Worm (Caenorhabditis elegans) whole organism, L4 larva: ENCODE data around the gene F20D1.3.

Experiments used
- D1046.2 ChIP-seq: fragments of 200-800 bp; sonication (Bioruptor generic); IDR thresholded peaks from 2 replicates; pipeline ENCODE4 v1.3.6; 2022; ENCODE audit warnings: missing genetic modification characterization, missing compliant biosample characterization
- F10B5.3 ChIP-seq: sonication (generic microtip); optimal IDR thresholded peaks from 2 replicates; lab custom pipeline; 2016; ENCODE audit warnings: mild to moderate bottlenecking, missing genetic modification characterization, missing compliant biosample characterization
- T20F7.1 ChIP-seq: fragments of 200-800 bp; sonication (Bioruptor generic); optimal IDR thresholded peaks from 2 replicates; lab custom pipeline; 2018; ENCODE audit warnings: mild to moderate bottlenecking, missing genetic modification characterization, missing compliant biosample characterization
- T26A8.4 ChIP-seq: fragments of 200-800 bp; sonication (Bioruptor generic); IDR thresholded peaks from 2 replicates; pipeline ENCODE4 v1.3.6; 2022; ENCODE audit warnings: missing genetic modification characterization, missing compliant biosample characterization
- Y5F2A.4 ChIP-seq: fragments of 200-800 bp; sonication (Bioruptor generic); optimal IDR thresholded peaks from 2 replicates; lab custom pipeline; 2018; ENCODE audit warnings: mild to moderate bottlenecking, missing genetic modification characterization, missing compliant biosample characterization
- Y75B8A.6 ChIP-seq: fragments of 200-800 bp; sonication (Bioruptor generic); IDR thresholded peaks from 2 replicates; pipeline ENCODE4 v1.3.6; 2022; ENCODE audit warnings: missing genetic modification reagents, missing genetic modification characterization, missing compliant biosample characterization
- aha-1 ChIP-seq: fragments of 150-350 bp; peaks from one replicate; lab custom pipeline; 2014; ENCODE audit warnings: missing biosample characterization, missing genetic modification characterization
- ama-1 ChIP-seq: fragments of 150-350 bp; optimal IDR thresholded peaks from 2 replicates; lab custom pipeline; 2014; ENCODE audit warnings: inconsistent platforms, mixed read lengths
- ces-1 ChIP-seq: fragments of 150-350 bp; sonication (generic microtip); optimal IDR thresholded peaks from 4 replicates; lab custom pipeline; 2014; ENCODE audit warnings: missing biosample characterization, missing genetic modification reagents, missing genetic modification characterization
- cey-2 ChIP-seq: sonication (generic microtip); optimal IDR thresholded peaks from 3 replicates; lab custom pipeline; 2017; ENCODE audit warnings: missing genetic modification characterization, mild to moderate bottlenecking, missing compliant biosample characterization, antibody characterized with exemption, borderline replicate concordance; ENCODE audit not compliant: insufficient read depth
- ctbp-1 ChIP-seq: fragments of 200-800 bp; sonication (Bioruptor generic); IDR thresholded peaks from 2 replicates; pipeline ENCODE4 v1.3.6; 2022; ENCODE audit warnings: missing genetic modification reagents, missing genetic modification characterization, missing compliant biosample characterization
- daf-16 ChIP-seq, 3 experiments: sonication (generic microtip); optimal IDR thresholded peaks; 2 replicates each; lab custom pipeline; 2016 to 2017; ENCODE audit warnings: missing genetic modification characterization in 3 of 3, missing genetic modification reagents in 3 of 3, mild to moderate bottlenecking in 2 of 3, missing compliant biosample characterization in 2 of 3, missing biosample characterization in 1 of 3, moderate library complexity in 1 of 3
- dmd-6 ChIP-seq: fragments of 200-800 bp; sonication (Bioruptor generic); IDR thresholded peaks from 2 replicates; pipeline ENCODE4 v1.3.6; 2022; ENCODE audit warnings: missing genetic modification reagents, missing genetic modification characterization, missing compliant biosample characterization
- dmd-9 ChIP-seq: fragments of 200-800 bp; sonication (Bioruptor generic); IDR thresholded peaks from 2 replicates; pipeline ENCODE4 v1.3.6; 2022; ENCODE audit warnings: missing genetic modification reagents, missing genetic modification characterization, missing compliant biosample characterization
- dpl-1 ChIP-seq: fragments of 150-350 bp; optimal IDR thresholded peaks from 2 replicates; lab custom pipeline; 2014; ENCODE audit warnings: missing biosample characterization, missing genetic modification reagents, missing genetic modification characterization
- dve-1 ChIP-seq: sonication (generic microtip); optimal IDR thresholded peaks from 2 replicates; lab custom pipeline; 2017; ENCODE audit warnings: antibody characterized with exemption, mild to moderate bottlenecking, missing genetic modification characterization, missing compliant biosample characterization; ENCODE audit not compliant: insufficient read depth
- fkh-10 ChIP-seq: fragments of 150-350 bp; optimal IDR thresholded peaks from 2 replicates; lab custom pipeline; 2014; ENCODE audit warnings: missing biosample characterization, missing genetic modification reagents, missing genetic modification characterization
- hif-1 ChIP-seq, 2 experiments: sonication (generic microtip); optimal IDR thresholded peaks; 2 replicates each; lab custom pipeline; 2016 to 2017; ENCODE audit warnings: missing compliant biosample characterization in 2 of 2, missing genetic modification characterization in 2 of 2, missing genetic modification reagents in 2 of 2, missing genotype in 2 of 2, mild to moderate bottlenecking in 1 of 2
- hlh-11 ChIP-seq: fragments of 200-800 bp; sonication (Bioruptor generic); optimal IDR thresholded peaks from 2 replicates; lab custom pipeline; 2018; ENCODE audit warnings: mild to moderate bottlenecking, missing genetic modification characterization, missing compliant biosample characterization
- hlh-30 ChIP-seq: sonication (generic microtip); optimal IDR thresholded peaks from 2 replicates; lab custom pipeline; 2017; ENCODE audit warnings: antibody characterized with exemption, mild to moderate bottlenecking, missing genetic modification characterization, missing compliant biosample characterization; ENCODE audit not compliant: insufficient read depth
- hmg-1.1 ChIP-seq: fragments of 200-800 bp; sonication (Bioruptor generic); IDR thresholded peaks from 2 replicates; pipeline ENCODE4 v1.3.6; 2022; ENCODE audit warnings: missing genetic modification reagents, missing genetic modification characterization, missing compliant biosample characterization
- jun-1 ChIP-seq: fragments of 150-350 bp; optimal IDR thresholded peaks from 2 replicates; lab custom pipeline; 2014; ENCODE audit warnings: missing biosample characterization, missing genetic modification reagents, missing genetic modification characterization
- lin-13 ChIP-seq: fragments of 150-350 bp; optimal IDR thresholded peaks from 2 replicates; lab custom pipeline; 2014; ENCODE audit warnings: missing biosample characterization, missing genetic modification reagents, missing genetic modification characterization
- lin-15B ChIP-seq: fragments of 150-350 bp; sonication (generic microtip); optimal IDR thresholded peaks from 3 replicates; lab custom pipeline; 2014; ENCODE audit warnings: missing biosample characterization, missing genetic modification characterization
- lin-38 ChIP-seq: fragments of 200-800 bp; sonication (Bioruptor generic); IDR thresholded peaks from 2 replicates; pipeline ENCODE4 v1.3.6; 2022; ENCODE audit warnings: missing genetic modification reagents, missing genetic modification characterization, missing compliant biosample characterization
- lir-3 ChIP-seq: sonication (generic microtip); optimal IDR thresholded peaks from 2 replicates; lab custom pipeline; 2016; ENCODE audit warnings: mild to moderate bottlenecking, missing genetic modification characterization, missing compliant biosample characterization
- lsy-2 ChIP-seq, 2 experiments: fragments of 150-350 bp in 1 of 2; sonication (generic microtip) in 1 of 2; optimal IDR thresholded peaks; 2 replicates each; lab custom pipeline; 2014 to 2017; ENCODE audit warnings: missing biosample characterization in 2 of 2, missing genetic modification characterization in 2 of 2
- mdl-1 ChIP-seq, 2 experiments: fragments of 150-350 bp in 1 of 2; sonication (generic microtip) in 1 of 2; optimal IDR thresholded peaks; 2 replicates each; lab custom pipeline; 2014 to 2017; ENCODE audit warnings: missing biosample characterization in 2 of 2, missing genetic modification characterization in 2 of 2
- mdt-29 ChIP-seq: fragments of 200-800 bp; sonication (Bioruptor generic); IDR thresholded peaks from 2 replicates; pipeline ENCODE4 v1.3.6; 2022; ENCODE audit warnings: missing genetic modification reagents, missing genetic modification characterization, missing compliant biosample characterization
- mep-1 ChIP-seq: fragments of 150-350 bp; sonication (generic microtip); optimal IDR thresholded peaks from 3 replicates; lab custom pipeline; 2014; ENCODE audit warnings: missing biosample characterization, missing genetic modification characterization
- mes-2 ChIP-seq: sonication (generic microtip); optimal IDR thresholded peaks from 2 replicates; lab custom pipeline; 2016; ENCODE audit warnings: missing genotype, mild to moderate bottlenecking, missing genetic modification characterization, missing compliant biosample characterization; ENCODE audit not compliant: poor library complexity, severe bottlenecking
- mxl-2 ChIP-seq: fragments of 200-800 bp; sonication (Bioruptor generic); conservative IDR thresholded peaks from 2 replicates; pipeline ENCODE4 v1.3.6; 2022; ENCODE audit warnings: missing genetic modification reagents, missing genetic modification characterization, missing compliant biosample characterization
- mxl-3 ChIP-seq: fragments of 200-800 bp; sonication (Bioruptor generic); optimal IDR thresholded peaks from 2 replicates; lab custom pipeline; 2018; ENCODE audit warnings: mild to moderate bottlenecking, missing genetic modification characterization, missing compliant biosample characterization
- nhr-11 ChIP-seq: fragments of 150-350 bp; optimal IDR thresholded peaks from 2 replicates; lab custom pipeline; 2014; ENCODE audit warnings: missing biosample characterization, missing genetic modification characterization
- nhr-25 ChIP-seq: sonication (generic microtip); optimal IDR thresholded peaks from 2 replicates; lab custom pipeline; 2017; ENCODE audit warnings: missing genetic modification characterization, mild to moderate bottlenecking, missing compliant biosample characterization, antibody characterized with exemption, moderate library complexity, borderline replicate concordance; ENCODE audit not compliant: insufficient read depth
- nhr-28 ChIP-seq: fragments of 150-350 bp; optimal IDR thresholded peaks from 2 replicates; lab custom pipeline; 2014; ENCODE audit warnings: missing biosample characterization, missing genetic modification characterization
- nhr-48 ChIP-seq: sonication (generic microtip); optimal IDR thresholded peaks from 2 replicates; lab custom pipeline; 2016; ENCODE audit warnings: mild to moderate bottlenecking, missing genetic modification characterization, missing compliant biosample characterization
- nhr-6 ChIP-seq: fragments of 150-350 bp; optimal IDR thresholded peaks from 2 replicates; lab custom pipeline; 2014; ENCODE audit warnings: missing biosample characterization, missing genetic modification characterization
- nhr-76 ChIP-seq: fragments of 150-350 bp; optimal IDR thresholded peaks from 2 replicates; lab custom pipeline; 2014; ENCODE audit warnings: missing biosample characterization, missing genetic modification characterization
- nhr-77 ChIP-seq: fragments of 150-350 bp; optimal IDR thresholded peaks from 2 replicates; lab custom pipeline; 2014; ENCODE audit warnings: missing biosample characterization, missing genetic modification characterization
- rbr-2 ChIP-seq: sonication (generic microtip); optimal IDR thresholded peaks from 2 replicates; lab custom pipeline; 2016; ENCODE audit warnings: missing genotype, missing genetic modification characterization, missing compliant biosample characterization
- sdz-12 ChIP-seq: fragments of 200-800 bp; sonication (Bioruptor generic); optimal IDR thresholded peaks from 2 replicates; lab custom pipeline; 2018; ENCODE audit warnings: mild to moderate bottlenecking, missing genetic modification characterization, missing compliant biosample characterization
- spr-1 ChIP-seq: sonication (generic microtip); optimal IDR thresholded peaks from 2 replicates; lab custom pipeline; 2016; ENCODE audit warnings: mild to moderate bottlenecking, missing genetic modification characterization, missing compliant biosample characterization
- unc-62 ChIP-seq, 3 experiments: fragments of 150-350 bp in 1 of 3; sonication (generic microtip); optimal IDR thresholded peaks in 2 of 3; peaks in 1 of 3; 1 replicate in 1 of 3; 2 replicates in 2 of 3; lab custom pipeline; 2014 to 2017; ENCODE audit warnings: missing biosample characterization in 3 of 3, missing genetic modification characterization in 3 of 3, missing genetic modification reagents in 3 of 3, missing genotype in 1 of 3
- vab-7 ChIP-seq: fragments of 200-800 bp; sonication (Bioruptor generic); IDR thresholded peaks from 2 replicates; pipeline ENCODE4 v1.3.6; 2022; ENCODE audit warnings: missing genetic modification reagents, missing genetic modification characterization, missing compliant biosample characterization
- ztf-7 ChIP-seq: fragments of 150-350 bp; optimal IDR thresholded peaks from 2 replicates; lab custom pipeline; 2014; ENCODE audit warnings: missing biosample characterization, missing genetic modification characterization

F20D1.3 gene

DNA sequence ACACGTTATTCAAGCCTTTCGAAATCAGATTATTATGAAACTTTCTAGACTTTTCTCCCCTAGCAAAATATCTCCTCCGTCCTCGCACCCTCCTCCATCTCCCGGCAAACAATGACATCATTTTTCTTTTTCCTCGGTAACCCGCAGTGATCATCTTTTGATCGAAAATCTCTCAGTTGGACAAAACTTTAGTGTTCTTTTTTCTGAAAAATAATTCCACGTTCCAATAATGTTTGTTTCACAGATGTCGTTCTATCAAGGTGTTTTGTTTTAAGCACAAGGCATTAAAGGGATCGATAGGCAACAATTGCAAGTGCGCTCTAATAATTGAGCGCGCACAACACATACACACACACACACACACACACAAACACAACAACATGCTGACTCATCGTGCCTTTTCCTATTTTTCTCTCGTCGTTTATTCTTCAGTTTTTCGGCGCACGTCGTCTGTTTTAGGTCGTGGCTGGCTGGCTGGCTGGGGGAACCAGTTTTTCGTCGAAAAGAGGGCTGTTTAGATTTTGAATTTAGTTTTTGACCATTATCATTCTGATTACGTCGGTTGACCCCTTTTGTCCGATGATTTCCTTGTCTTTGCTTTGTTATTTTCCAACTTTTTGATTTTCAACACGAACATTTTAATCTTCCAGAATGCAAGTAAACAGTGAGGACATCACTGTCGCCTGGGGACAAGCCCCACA is at the start of gene F20D1.3:
Gene F20D1.3 (plus strand): TSS at position 651 of the 701 bp plus-strand sequence.
- TF ChIP-seq ama-1 (lab: Kevin White, UChicago): no peak
- no peak for TF ChIP-seq mdt-29 (GFP tag; lab: Robert Waterston, UW)
- TF ChIP-seq lin-38 (GFP tag; lab: Robert Waterston, UW): peak; percentile 68
- peak; percentile 38 for TF ChIP-seq nhr-11
- TF ChIP-seq lsy-2 (tag; optimal IDR thresholded peaks at IDR 0.05; lab: Kevin White, UChicago): peak; percentile 17 to 70
- peak in 1 of 2 experiments; percentile 24 for TF ChIP-seq daf-16 (GFP tag; optimal IDR thresholded peaks at IDR 0.05; lab: Kevin White, UChicago)
- TF ChIP-seq daf-16 (tag; optimal IDR thresholded peaks at IDR 0.05; lab: Kevin White, UChicago): peak; percentile 71
- peak; percentile 89 for TF ChIP-seq nhr-28 (tag; lab: Kevin White, UChicago)
- TF ChIP-seq nhr-48 (tag; lab: Kevin White, UChicago): peak; percentile 8
- peak; percentile 97 for TF ChIP-seq aha-1 (tag; lab: Kevin White, UChicago)
- TF ChIP-seq D1046.2 (GFP tag; lab: Robert Waterston, UW): 0 out of 2 replicates have a peak, but pooled peaks have one; percentile 44
- TF ChIP-seq F10B5.3: no peak
- peak; percentile 8; the same call in 1 of the 2 replicates for TF ChIP-seq hmg-1.1
- TF ChIP-seq mes-2: peak; percentile 69
- peak; percentile 72 for TF ChIP-seq mxl-3 (GFP tag; lab: Kevin White, UChicago)
- peak; percentile 60 for TF ChIP-seq jun-1
- peak; percentile 80 for TF ChIP-seq hlh-11 (tag; lab: Kevin White, UChicago)
- peak in 1 of 2 experiments; percentile 85 for TF ChIP-seq mdl-1 (tag; optimal IDR thresholded peaks at IDR 0.05; lab: Kevin White, UChicago)
- peak; percentile 72 for TF ChIP-seq T20F7.1 (GFP tag; lab: Kevin White, UChicago)
- peak in 1 of 2 experiments; percentile 61 for TF ChIP-seq hif-1 (tag; optimal IDR thresholded peaks at IDR 0.05; lab: Kevin White, UChicago)
- no peak for TF ChIP-seq Y75B8A.6 (GFP tag; lab: Robert Waterston, UW)
- peak; percentile 65 for TF ChIP-seq dpl-1 (GFP tag; lab: Kevin White, UChicago)
- TF ChIP-seq mep-1 (tag; lab: Kevin White, UChicago): peak; percentile 86
- peak; percentile 60 for TF ChIP-seq lin-13 (GFP tag; lab: Kevin White, UChicago)
- peak in 1 of 2 experiments; percentile 79 for TF ChIP-seq unc-62 (GFP tag; optimal IDR thresholded peaks at IDR 0.05 in 1 of 2; lab: Kevin White, UChicago)
- no peak for TF ChIP-seq unc-62 (tag; optimal IDR thresholded peaks at IDR 0.05; lab: Kevin White, UChicago)
- peak; percentile 11 for TF ChIP-seq spr-1 (tag; lab: Kevin White, UChicago)
- peak; percentile 61 for TF ChIP-seq fkh-10 (GFP tag; lab: Kevin White, UChicago)
- TF ChIP-seq dve-1 (tag; lab: Kevin White, UChicago): peak; percentile 75
- TF ChIP-seq rbr-2: peak; percentile 59
- TF ChIP-seq dmd-9 (GFP tag; lab: Robert Waterston, UW): no peak
- TF ChIP-seq dmd-6: peak; percentile 32; the same call in 1 of the 2 replicates
- peak; percentile 0 for TF ChIP-seq ztf-7 (tag; lab: Kevin White, UChicago)
- peak; percentile 29 for TF ChIP-seq nhr-77
- peak; percentile 70 for TF ChIP-seq hlh-30 (tag; lab: Kevin White, UChicago)
- TF ChIP-seq ctbp-1 (GFP tag; lab: Robert Waterston, UW): no peak
- no peak for TF ChIP-seq sdz-12 (GFP tag; lab: Kevin White, UChicago)
- no peak for TF ChIP-seq ces-1 (GFP tag; lab: Kevin White, UChicago)
- TF ChIP-seq, all 104 proteins: peak for 28

DNA sequence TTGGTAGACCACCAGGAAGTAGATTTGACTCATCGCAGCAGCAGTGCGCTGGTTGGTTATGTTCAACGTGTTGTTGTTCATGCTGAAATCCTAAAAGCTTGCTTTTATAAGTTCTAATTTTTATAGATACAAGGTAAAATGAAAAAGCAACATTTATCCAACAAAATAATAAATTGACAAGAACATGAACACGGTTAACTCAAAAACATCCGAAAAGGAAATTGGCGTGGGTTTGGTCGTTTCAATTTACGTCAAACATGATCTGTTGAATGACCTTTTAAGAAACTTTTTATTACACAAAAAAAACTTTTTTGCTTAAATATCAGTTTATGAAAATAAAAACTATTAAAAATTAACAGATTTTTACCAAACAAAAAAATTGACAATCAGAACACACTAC is 47.1 kb upstream of the F20D1.3 start, which contains the start of gene ntr-2:
Gene ntr-2 (minus strand): TSS at position 101 of the 400 bp plus-strand sequence.
- TF ChIP-seq vab-7 (GFP tag; lab: Robert Waterston, UW): no peak
- TF ChIP-seq F10B5.3: no peak
- no peak for TF ChIP-seq hlh-30 (tag; lab: Kevin White, UChicago)
- TF ChIP-seq nhr-25 (tag; lab: Kevin White, UChicago): no peak
- no peak for TF ChIP-seq Y5F2A.4 (GFP tag; lab: Kevin White, UChicago)
- TF ChIP-seq mxl-2 (GFP tag; lab: Robert Waterston, UW): no peak
- no peak for TF ChIP-seq nhr-76 (tag; lab: Kevin White, UChicago)
- TF ChIP-seq T26A8.4 (GFP tag; lab: Robert Waterston, UW): no peak
- no peak for TF ChIP-seq sdz-12 (GFP tag; lab: Kevin White, UChicago)
- TF ChIP-seq cey-2: no peak
- TF ChIP-seq hlh-11 (tag; lab: Kevin White, UChicago): no peak
- TF ChIP-seq dve-1 (tag; lab: Kevin White, UChicago): no peak
- no peak for TF ChIP-seq nhr-28 (tag; lab: Kevin White, UChicago)
- TF ChIP-seq nhr-77: no peak
- TF ChIP-seq nhr-6 (tag; lab: Kevin White, UChicago): no peak
- TF ChIP-seq lir-3 (tag; lab: Kevin White, UChicago): no peak
- TF ChIP-seq lin-15B (tag; lab: Kevin White, UChicago): no peak
- TF ChIP-seq ama-1 (lab: Kevin White, UChicago): no peak
- no peak for TF ChIP-seq hmg-1.1
